ENCODE assay signal across 2 fruit fly cellular contexts in the genomic region with DNA sequence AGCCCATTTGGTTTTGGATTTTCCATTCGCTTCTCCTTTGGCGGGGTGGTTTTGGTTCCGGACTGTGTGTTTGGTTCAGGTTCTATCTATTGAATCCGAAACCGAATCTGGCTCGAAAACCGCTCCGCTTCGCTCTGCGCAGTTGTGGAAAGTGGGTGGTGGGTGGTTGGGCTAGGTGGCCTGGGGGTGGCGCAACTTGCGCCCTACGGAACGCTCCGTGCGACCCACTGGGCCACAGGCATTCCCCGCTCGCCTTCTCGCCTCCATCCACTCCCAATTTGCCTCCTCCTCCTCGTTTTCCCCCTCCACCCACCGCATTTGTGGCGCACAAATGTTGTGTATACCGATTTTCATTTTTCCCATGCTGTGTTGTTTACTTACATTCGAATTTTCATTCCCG.
TF ChIP-seq lines count a peak whose summit lies in the region.

No protein-coding gene starts in this region.

- no peak for TF ChIP-seq CTCF in whole organism, embryonic (GFP tag; optimal IDR thresholded peaks at IDR 0.05; lab: Kevin White, UChicago)

TF ChIP-seq in whole organism, embryonic, 481 proteins besides CTCF, POLR2A, EP300 and RAD21 (continues in another document):
- TF ChIP-seq ttk (GFP tag; IDR thresholded peaks at IDR 0.05; lab: Robert Waterston, UW) = no peak
- TF ChIP-seq seq (GFP tag; IDR thresholded peaks at IDR 0.05; lab: Robert Waterston, UW) = peak; percentile 28; the same call in 1 of the 2 replicates
- TF ChIP-seq pzg (GFP tag; optimal IDR thresholded peaks at IDR 0.05; lab: Kevin White, UChicago) = peak; percentile 23
- TF ChIP-seq zf30C (GFP tag; optimal IDR thresholded peaks at IDR 0.05; lab: Kevin White, UChicago) = no peak
- TF ChIP-seq crol (GFP tag; IDR thresholded peaks at IDR 0.05; lab: Robert Waterston, UW) = peak; percentile 94
- TF ChIP-seq tup (GFP tag; optimal IDR thresholded peaks at IDR 0.05; lab: Kevin White, UChicago) = no peak
- TF ChIP-seq sc (optimal IDR thresholded peaks at IDR 0.05; lab: Kevin White, UChicago) = no peak
- no peak for TF ChIP-seq sc (GFP tag; optimal IDR thresholded peaks at IDR 0.05; lab: Kevin White, UChicago)
- TF ChIP-seq CG3847 (GFP tag; IDR thresholded peaks at IDR 0.05; lab: Robert Waterston, UW) = no peak
- peak; percentile 3 for TF ChIP-seq nerfin-1 (tag; optimal IDR thresholded peaks at IDR 0.05; lab: Kevin White, UChicago)
- no peak for TF ChIP-seq Hr39 (optimal IDR thresholded peaks at IDR 0.05; lab: Kevin White, UChicago)
- no peak for TF ChIP-seq Max (GFP tag; optimal IDR thresholded peaks at IDR 0.05; lab: Kevin White, UChicago)
- TF ChIP-seq CG34422 (GFP tag; IDR thresholded peaks at IDR 0.05; lab: Robert Waterston, UW) = peak; percentile 10; the same call in 1 of the 3 replicates
- TF ChIP-seq ato (GFP tag; IDR thresholded peaks at IDR 0.05; lab: Robert Waterston, UW; ENCODE audit: partially characterized antibody) = 0 out of 2 replicates have a peak, but pooled peaks have one; percentile 17
- TF ChIP-seq CG10321 (GFP tag; IDR thresholded peaks at IDR 0.05; lab: Robert Waterston, UW) = 0 out of 2 replicates have a peak, but pooled peaks have one; percentile 14
- TF ChIP-seq gt (GFP tag; IDR thresholded peaks at IDR 0.05; lab: Robert Waterston, UW) = no peak
- TF ChIP-seq HLH4C (GFP tag; IDR thresholded peaks at IDR 0.05; lab: Robert Waterston, UW; ENCODE audit: partially characterized antibody) = peak; percentile 20; the same call in 1 of the 3 replicates
- no peak for TF ChIP-seq CG4282 (GFP tag; optimal IDR thresholded peaks at IDR 0.05; lab: Kevin White, UChicago)
- peak; percentile 92 for TF ChIP-seq ewg (GFP tag; optimal IDR thresholded peaks at IDR 0.05; lab: Kevin White, UChicago)
- no peak for TF ChIP-seq CG3726 (GFP tag; IDR thresholded peaks at IDR 0.05; lab: Robert Waterston, UW)
- TF ChIP-seq CG32767 (GFP tag; IDR thresholded peaks at IDR 0.05; lab: Robert Waterston, UW) = peak; percentile 80
- TF ChIP-seq MBD-R2 (GFP tag; IDR thresholded peaks at IDR 0.05; lab: Robert Waterston, UW) = peak; percentile 10; the same call in 1 of the 2 replicates
- peak; percentile 28 for TF ChIP-seq MESR4 (GFP tag; optimal IDR thresholded peaks at IDR 0.05; lab: Kevin White, UChicago)
- no peak for TF ChIP-seq CG3281 (GFP tag; optimal IDR thresholded peaks at IDR 0.05; lab: Kevin White, UChicago)
- TF ChIP-seq NC2β (GFP tag; optimal IDR thresholded peaks at IDR 0.05; lab: Kevin White, UChicago) = no peak
- no peak for TF ChIP-seq fu2 (GFP tag; optimal IDR thresholded peaks at IDR 0.05; lab: Kevin White, UChicago)
- 0 out of 4 replicates have a peak, but pooled peaks have one; percentile 13 for TF ChIP-seq chinmo (GFP tag; IDR thresholded peaks at IDR 0.05; lab: Robert Waterston, UW; ENCODE audit: partially characterized antibody)
- peak; percentile 23; the same call in 1 of the 2 replicates for TF ChIP-seq E2f2 (GFP tag; IDR thresholded peaks at IDR 0.05; lab: Robert Waterston, UW)
- no peak for TF ChIP-seq jing (GFP tag; optimal IDR thresholded peaks at IDR 0.05; lab: Kevin White, UChicago)
- TF ChIP-seq Scr (GFP tag; IDR thresholded peaks at IDR 0.05; lab: Robert Waterston, UW; ENCODE audit: partially characterized antibody) = no peak
- TF ChIP-seq sd (tag; optimal IDR thresholded peaks at IDR 0.05; lab: Kevin White, UChicago) = no peak
- TF ChIP-seq so (GFP tag; IDR thresholded peaks at IDR 0.05; lab: Robert Waterston, UW) = 0 out of 3 replicates have a peak, but pooled peaks have one; percentile 12
- TF ChIP-seq amos (GFP tag; IDR thresholded peaks at IDR 0.05; lab: Robert Waterston, UW; ENCODE audit: partially characterized antibody) = peak; percentile 37; the same call in 1 of the 2 replicates
- no peak for TF ChIP-seq Mrtf (GFP tag; IDR thresholded peaks at IDR 0.05; lab: Robert Waterston, UW)
- no peak for TF ChIP-seq Doc2 (GFP tag; IDR thresholded peaks at IDR 0.05; lab: Robert Waterston, UW)
- no peak for TF ChIP-seq eyg (GFP tag; optimal IDR thresholded peaks at IDR 0.05; lab: Kevin White, UChicago)
- TF ChIP-seq nom (GFP tag; optimal IDR thresholded peaks at IDR 0.05; lab: Kevin White, UChicago) = peak; percentile 10
- TF ChIP-seq CG15479 (GFP tag; optimal IDR thresholded peaks at IDR 0.05; lab: Kevin White, UChicago) = no peak
- peak; percentile 33 for TF ChIP-seq YL-1 (GFP tag; optimal IDR thresholded peaks at IDR 0.05; lab: Kevin White, UChicago)
- no peak for TF ChIP-seq H2.0 (GFP tag; IDR thresholded peaks at IDR 0.05; lab: Robert Waterston, UW)

TF ChIP-seq in whole organism, prepupa, 60 proteins besides CTCF, POLR2A, EP300 and RAD21:
- no peak for TF ChIP-seq net (GFP tag; optimal IDR thresholded peaks at IDR 0.05; lab: Kevin White, UChicago)
- no peak for TF ChIP-seq Sox102F (GFP tag; optimal IDR thresholded peaks at IDR 0.05; lab: Kevin White, UChicago)
- peak; percentile 73 for TF ChIP-seq CG7368 (GFP tag; optimal IDR thresholded peaks at IDR 0.05; lab: Kevin White, UChicago)
- no peak for TF ChIP-seq salr (GFP tag; optimal IDR thresholded peaks at IDR 0.05; lab: Kevin White, UChicago)
- TF ChIP-seq Sox15 (GFP tag; optimal IDR thresholded peaks at IDR 0.05; lab: Kevin White, UChicago) = no peak
- no peak for TF ChIP-seq fd59A (GFP tag; optimal IDR thresholded peaks at IDR 0.05; lab: Kevin White, UChicago)
- no peak for TF ChIP-seq CG32006 (GFP tag; optimal IDR thresholded peaks at IDR 0.05; lab: Kevin White, UChicago)
TF ChIP-seq in whole organism, prepupa: peak in this region for 1.
